Worm (Caenorhabditis elegans): ENCODE results near the gene ZK131.11.
A peak's percentile ranks its signal among the peaks of the same experiment; 100 is the strongest.
"Not testable (repeated sequence)": the region's sequence is repeated elsewhere in the genome, so short reads cannot be mapped to it uniquely, and the experiment has no call there.

The ZK131.11 gene

DNA sequence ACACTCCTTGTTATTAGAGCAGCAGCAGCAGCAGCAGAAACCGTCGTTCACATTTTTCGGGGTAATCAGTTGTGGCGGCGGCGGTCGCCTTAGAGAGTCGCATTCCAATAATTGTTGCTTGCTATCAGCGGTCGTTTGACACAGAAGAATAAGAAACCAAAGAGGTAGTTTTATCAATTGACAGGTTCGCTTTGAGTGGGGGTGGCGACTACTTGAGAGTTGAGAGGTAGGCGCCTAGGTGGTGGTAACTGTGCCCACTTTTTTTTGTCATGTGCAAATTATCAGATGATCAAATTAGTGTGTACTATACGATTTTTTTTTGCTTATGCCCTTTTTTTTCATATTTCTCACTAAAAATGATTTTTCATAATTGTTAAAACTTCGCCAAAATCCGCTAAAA is 21.9 kb downstream of the ZK131.11 start (continued):
- TF ChIP-seq ZK337.2 (GFP tag; IDR thresholded peaks at IDR 0.05) (no peak), sdz-12 (GFP tag; optimal IDR thresholded peaks at IDR 0.05) (no peak), Y48G9A.11 (GFP tag; IDR thresholded peaks at IDR 0.05) (no peak), zfp-3 (GFP tag; conservative IDR thresholded peaks at IDR 0.05) (no peak), mdt-29 (GFP tag; IDR thresholded peaks at IDR 0.05) (no peak), mes-2 (tag; optimal IDR thresholded peaks at IDR 0.05; ENCODE audit: poor library complexity, severe bottlenecking) (peak; percentile 13), nhr-48 (tag; optimal IDR thresholded peaks at IDR 0.05) (no peak), ctbp-1 (GFP tag; IDR thresholded peaks at IDR 0.05) (no peak), nhr-237 (tag; optimal IDR thresholded peaks at IDR 0.05) (no peak), saeg-2 (GFP tag; IDR thresholded peaks at IDR 0.05) (no peak), fos-1 (tag; optimal IDR thresholded peaks at IDR 0.05) (no peak), T20F7.1 (GFP tag; optimal IDR thresholded peaks at IDR 0.05) (no peak), lsy-2 (tag; optimal IDR thresholded peaks at IDR 0.05) (no peak), ztf-11 (tag; optimal IDR thresholded peaks at IDR 0.05) (no peak), ceh-62 (tag; optimal IDR thresholded peaks at IDR 0.05) (no peak), ces-1 (GFP tag; optimal IDR thresholded peaks at IDR 0.05) (no peak), ceh-82 (tag; optimal IDR thresholded peaks at IDR 0.05) (no peak), spr-3 (GFP tag; optimal IDR thresholded peaks at IDR 0.05) (no peak)

DNA sequence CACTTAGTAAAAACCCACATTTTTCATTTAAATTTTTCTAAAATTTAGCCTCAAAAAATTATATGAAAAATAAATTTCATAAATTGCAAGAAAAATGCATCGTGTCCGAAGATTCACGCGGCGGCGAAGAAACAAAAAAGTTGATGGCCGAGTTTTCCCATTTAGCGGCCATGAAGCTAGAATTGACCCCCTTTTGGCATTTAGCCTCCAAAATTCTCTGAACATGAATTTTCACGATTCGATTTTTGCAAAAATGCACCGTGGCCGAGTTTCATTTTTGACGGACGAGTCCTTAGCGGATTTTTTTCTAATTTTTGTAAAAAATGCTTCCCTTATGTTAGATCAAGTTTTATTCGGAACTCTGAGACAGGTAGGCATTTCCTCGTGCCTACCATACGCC is 23.5 kb downstream of the ZK131.11 start:
- TF ChIP-seq daf-19 (GFP tag; conservative IDR thresholded peaks at IDR 0.05) (0 out of 2 replicates have a peak, but pooled peaks have one; percentile 56), lin-15B (tag; optimal IDR thresholded peaks at IDR 0.05) (no peak), unc-62 (GFP tag; optimal IDR thresholded peaks at IDR 0.05 in 1 of 2) (peak in 1 of 2 experiments; percentile 87), unc-62 (tag; optimal IDR thresholded peaks at IDR 0.05) (no peak), aha-1 (tag) (peak; percentile 86)

DNA sequence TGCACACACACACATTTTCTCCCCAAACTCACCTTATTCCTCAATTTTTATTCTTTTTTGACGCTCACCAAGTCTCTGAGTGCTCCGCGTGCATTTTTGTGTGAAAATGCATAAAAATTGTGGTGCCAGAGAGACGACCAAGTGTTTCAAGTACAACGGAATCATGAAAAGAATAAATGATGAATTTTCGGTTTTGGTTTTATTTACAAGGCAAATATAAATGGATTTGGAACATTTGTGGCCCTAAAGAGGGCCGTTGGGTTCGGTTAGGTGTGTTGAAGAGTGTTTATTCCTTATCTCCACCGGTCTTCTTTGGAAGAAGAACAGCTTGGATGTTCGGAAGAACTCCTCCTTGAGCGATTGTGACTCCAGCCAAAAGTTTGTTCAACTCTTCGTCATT is 25.4 kb downstream of the ZK131.11 start:
- peak; percentile 2 for TF ChIP-seq nhr-102 (tag; optimal IDR thresholded peaks at IDR 0.05)
- TF ChIP-seq snpc-1.2 (GFP tag; IDR thresholded peaks at IDR 0.05): 0 out of 2 replicates have a peak, but pooled peaks have one; percentile 51
- TF ChIP-seq arid-1 (GFP tag; conservative IDR thresholded peaks at IDR 0.05): 0 out of 2 replicates have a peak, but pooled peaks have one; percentile 41
- TF ChIP-seq php-3 (GFP tag; IDR thresholded peaks at IDR 0.05): 0 out of 2 replicates have a peak, but pooled peaks have one; percentile 7
- TF ChIP-seq lin-38 (GFP tag; IDR thresholded peaks at IDR 0.05): peak; percentile 46
- TF ChIP-seq nhr-42 (GFP tag; IDR thresholded peaks at IDR 0.05): 0 out of 2 replicates have a peak, but pooled peaks have one; percentile 43

DNA sequence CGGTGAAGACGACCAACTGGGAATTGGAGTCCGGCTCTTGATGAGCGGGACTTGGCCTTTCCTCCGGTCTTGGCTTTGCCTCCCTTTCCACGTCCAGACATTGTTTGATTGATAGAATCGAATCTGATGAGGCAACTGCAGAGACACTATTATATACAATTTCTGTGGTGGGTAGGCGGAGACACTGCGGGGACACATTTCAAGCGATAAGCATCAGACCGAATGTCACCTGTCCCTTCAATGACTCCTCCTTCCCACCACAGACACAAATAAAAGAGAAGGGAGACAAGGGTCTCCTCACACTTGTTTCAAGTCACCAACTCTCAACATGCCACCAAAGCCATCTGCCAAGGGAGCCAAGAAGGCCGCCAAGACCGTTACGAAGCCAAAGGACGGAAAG is 26.0 kb downstream of the ZK131.11 start, which contains the start of gene his-16:
TSS of gene his-16 (minus strand) at position 101 of the 400 bp plus-strand sequence.
- not testable (repeated sequence) for TF ChIP-seq Y48G9A.11 (GFP tag; IDR thresholded peaks at IDR 0.05); ZK337.2 (GFP tag; IDR thresholded peaks at IDR 0.05); lin-13 (GFP tag; optimal IDR thresholded peaks at IDR 0.05)

DNA sequence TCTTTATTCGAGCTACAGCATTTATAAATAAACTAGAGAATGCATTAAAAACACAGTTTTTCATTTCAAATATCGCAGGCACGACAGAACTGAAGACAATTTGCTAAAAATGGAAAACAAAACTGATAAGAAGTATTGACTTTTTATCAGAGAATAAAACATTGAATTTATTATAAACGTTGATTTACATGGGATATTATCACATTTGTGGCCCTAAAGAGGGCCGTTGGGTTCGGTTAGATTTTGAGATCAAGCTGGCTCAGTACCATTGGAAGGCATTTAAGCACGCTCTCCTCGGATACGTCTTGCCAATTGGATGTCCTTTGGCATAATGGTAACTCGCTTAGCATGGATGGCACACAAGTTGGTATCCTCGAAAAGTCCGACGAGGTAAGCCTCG is 32.5 kb downstream of the ZK131.11 start:
- not testable (repeated sequence) for TF ChIP-seq daf-16 (GFP tag; optimal IDR thresholded peaks at IDR 0.05)
- TF ChIP-seq daf-16 (tag; optimal IDR thresholded peaks at IDR 0.05) (peak; percentile 32), nhr-77 (tag; optimal IDR thresholded peaks at IDR 0.05) (peak; percentile 72)

DNA sequence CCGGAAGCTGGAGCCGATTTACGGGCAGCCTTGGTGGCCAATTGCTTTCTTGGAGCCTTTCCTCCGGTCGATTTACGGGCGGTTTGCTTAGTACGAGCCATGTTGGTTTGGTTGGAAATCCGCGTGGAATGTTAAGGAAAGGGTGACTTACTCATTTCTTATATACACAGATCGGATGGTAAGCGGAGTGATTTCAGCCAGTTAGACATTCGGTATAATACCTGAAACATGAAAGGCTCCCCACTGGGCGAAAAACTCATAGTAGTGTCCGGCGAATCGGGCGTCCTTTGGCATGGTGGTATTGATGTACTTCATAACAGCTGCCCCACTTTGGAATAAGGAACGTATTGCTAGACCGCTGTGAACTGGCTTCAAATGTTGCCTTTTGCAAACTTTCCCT is 36.6 kb downstream of the ZK131.11 start, which contains the start of gene his-42:
TSS of gene his-42 (minus strand) at position 101 of the 400 bp plus-strand sequence.
- TF ChIP-seq ceh-20 (GFP tag; IDR thresholded peaks at IDR 0.05) (no peak), unc-62 (GFP tag; optimal IDR thresholded peaks at IDR 0.05 in 1 of 2) (peak in 1 of 2 experiments; percentile 27), unc-62 (tag; optimal IDR thresholded peaks at IDR 0.05) (no peak)

Measured in whole organism, L4 larva.